Worm (Caenorhabditis elegans): ENCODE results near the gene tcl-2.

DNA sequence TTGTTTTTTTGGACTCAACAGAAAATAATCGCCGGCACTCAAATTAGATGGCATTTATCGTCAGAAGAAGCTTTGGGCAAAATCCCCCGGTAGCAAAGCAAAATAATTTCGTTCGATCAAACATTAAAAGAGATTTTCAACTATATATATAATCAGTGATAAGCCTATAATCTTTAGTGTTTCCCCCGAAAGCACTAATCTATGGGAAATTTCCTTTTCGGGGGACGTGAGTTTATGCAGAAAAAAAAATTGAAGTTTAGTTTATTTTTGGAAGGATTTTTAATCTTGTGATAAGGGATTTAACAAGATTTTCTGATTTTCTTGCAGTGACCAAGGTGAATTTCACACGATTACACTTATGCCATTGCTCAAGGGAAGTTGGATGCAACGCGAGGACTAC is 44.9 kb upstream of the tcl-2 start:
- TF ChIP-seq fkh-10 (GFP tag; optimal IDR thresholded peaks at IDR 0.05) (no peak), nfya-1 (tag; optimal IDR thresholded peaks at IDR 0.05) (no peak), ama-1 (optimal IDR thresholded peaks at IDR 0.05) (no peak), madf-2 (tag; optimal IDR thresholded peaks at IDR 0.05) (no peak), pqm-1 (tag; optimal IDR thresholded peaks at IDR 0.05) (no peak), ets-4 (tag; optimal IDR thresholded peaks at IDR 0.05) (no peak), nhr-11 (tag; optimal IDR thresholded peaks at IDR 0.05) (no peak), lim-6 (tag; optimal IDR thresholded peaks at IDR 0.05) (no peak), unc-55 (GFP tag; optimal IDR thresholded peaks at IDR 0.05) (no peak), unc-3 (GFP tag; conservative IDR thresholded peaks at IDR 0.05) (no peak), unc-3 (tag; optimal IDR thresholded peaks at IDR 0.05) (no peak), dve-1 (tag; optimal IDR thresholded peaks at IDR 0.05) (no peak), pha-4 (tag; optimal IDR thresholded peaks at IDR 0.05) (no peak)

All from whole organism, late embryonic.